Fruit fly (Drosophila melanogaster): ENCODE data around the gene Irp-1A.

Gene Irp-1A

dm6 chr3R:22727857-22728256 lies 3.5 kb upstream of the Irp-1A start (continued):
- TF ChIP-seq CG16779 (tag; optimal IDR thresholded peaks at IDR 0.05) (no peak), CG32006 (GFP tag; optimal IDR thresholded peaks at IDR 0.05) (peak; percentile 72), Ets21C (GFP tag; optimal IDR thresholded peaks at IDR 0.05) (no peak), CG8119 (GFP tag; IDR thresholded peaks at IDR 0.05) (no peak), CG3032 (tag; optimal IDR thresholded peaks at IDR 0.05) (no peak)

dm6 chr3R:22727456-22727833 lies 3.1 kb upstream of the Irp-1A start:
- TF ChIP-seq CG6854 (GFP tag; optimal IDR thresholded peaks at IDR 0.05) (no peak), CG15336 (GFP tag; IDR thresholded peaks at IDR 0.05) (no peak), CG10669 (GFP tag; optimal IDR thresholded peaks at IDR 0.05) (no peak), Gug (GFP tag; IDR thresholded peaks at IDR 0.05) (no peak), CG3032 (tag; optimal IDR thresholded peaks at IDR 0.05) (no peak), CG4318 (GFP tag; optimal IDR thresholded peaks at IDR 0.05) (no peak), Smox (GFP tag; optimal IDR thresholded peaks at IDR 0.05) (no peak), Met (GFP tag; optimal IDR thresholded peaks at IDR 0.05) (no peak), CG1621 (tag; optimal IDR thresholded peaks at IDR 0.05) (no peak), Eip75B (GFP tag; optimal IDR thresholded peaks at IDR 0.05) (no peak), pdm3 (GFP tag; optimal IDR thresholded peaks at IDR 0.05) (no peak), Hr38 (GFP tag; optimal IDR thresholded peaks at IDR 0.05) (no peak)

dm6 chr3R:22726771-22727455 lies 2.5 kb upstream of the Irp-1A start, which contains the start of gene CG45049:
Gene CG45049 (plus strand): TSS chr3R:22726967.
- peak; percentile 13 for TF ChIP-seq CG3919 (GFP tag; optimal IDR thresholded peaks at IDR 0.05)
- TF ChIP-seq fkh (GFP tag; optimal IDR thresholded peaks at IDR 0.05): peak; percentile 63
- TF ChIP-seq Hr39 (GFP tag; optimal IDR thresholded peaks at IDR 0.05): peak; percentile 31
- TF ChIP-seq topi (GFP tag; optimal IDR thresholded peaks at IDR 0.05): peak; percentile 13
- peak; percentile 34 for TF ChIP-seq CG10631 (GFP tag; optimal IDR thresholded peaks at IDR 0.05)
- TF ChIP-seq Hr4 (GFP tag; optimal IDR thresholded peaks at IDR 0.05): peak; percentile 4
- no peak for TF ChIP-seq spab (GFP tag; optimal IDR thresholded peaks at IDR 0.05)
- TF ChIP-seq eg (GFP tag; IDR thresholded peaks at IDR 0.05): no peak
- no peak for TF ChIP-seq CG3032 (tag; optimal IDR thresholded peaks at IDR 0.05)
- TF ChIP-seq CG6792 (GFP tag; optimal IDR thresholded peaks at IDR 0.05): no peak
- peak; percentile 39 for TF ChIP-seq Met (GFP tag; optimal IDR thresholded peaks at IDR 0.05)
- TF ChIP-seq Ets21C (GFP tag; optimal IDR thresholded peaks at IDR 0.05): peak; percentile 9
- TF ChIP-seq CG16779 (tag; optimal IDR thresholded peaks at IDR 0.05): peak; percentile 2
- TF ChIP-seq lz (GFP tag; optimal IDR thresholded peaks at IDR 0.05): peak; percentile 26
- TF ChIP-seq Eip78C (GFP tag): peak; percentile 35

dm6 chr3R:22726031-22726770 lies 1.8 kb upstream of the Irp-1A start, which contains the start of gene RNF220:
Gene RNF220 (minus strand): TSS chr3R:22726414.
- TF ChIP-seq dac (GFP tag; optimal IDR thresholded peaks at IDR 0.05) (no peak), vri (GFP tag; optimal IDR thresholded peaks at IDR 0.05) (no peak), Hr39 (GFP tag; optimal IDR thresholded peaks at IDR 0.05) (no peak), CG11902 (GFP tag; optimal IDR thresholded peaks at IDR 0.05) (no peak), topi (GFP tag; optimal IDR thresholded peaks at IDR 0.05) (no peak), CG34406 (GFP tag; optimal IDR thresholded peaks at IDR 0.05) (peak; percentile 12), CG3032 (tag; optimal IDR thresholded peaks at IDR 0.05) (peak; percentile 15), Lpt (GFP tag; optimal IDR thresholded peaks at IDR 0.05) (no peak), spab (GFP tag; optimal IDR thresholded peaks at IDR 0.05) (no peak), CG4318 (GFP tag; optimal IDR thresholded peaks at IDR 0.05) (peak; percentile 20), acj6 (GFP tag; optimal IDR thresholded peaks at IDR 0.05) (peak; percentile 48), Ets21C (GFP tag; optimal IDR thresholded peaks at IDR 0.05) (no peak), net (GFP tag; optimal IDR thresholded peaks at IDR 0.05) (peak; percentile 50), CG32006 (GFP tag; optimal IDR thresholded peaks at IDR 0.05) (peak; percentile 48), ss (GFP tag; optimal IDR thresholded peaks at IDR 0.05) (no peak), salr (GFP tag; optimal IDR thresholded peaks at IDR 0.05) (peak in 1 of 2 experiments; percentile 51), Gug (GFP tag; IDR thresholded peaks at IDR 0.05) (no peak), Eip75B (GFP tag; optimal IDR thresholded peaks at IDR 0.05) (no peak), CG8632 (GFP tag; optimal IDR thresholded peaks at IDR 0.05) (peak; percentile 23), CG3919 (GFP tag; optimal IDR thresholded peaks at IDR 0.05) (no peak), lz (GFP tag; optimal IDR thresholded peaks at IDR 0.05) (no peak), CG31627 (GFP tag; optimal IDR thresholded peaks at IDR 0.05) (no peak), dsx (GFP tag; optimal IDR thresholded peaks at IDR 0.05; ENCODE audit: poor library complexity, severe bottlenecking) (no peak), Eip78C (GFP tag) (peak; percentile 64), fd85E (GFP tag; optimal IDR thresholded peaks at IDR 0.05) (no peak), CG10631 (GFP tag; optimal IDR thresholded peaks at IDR 0.05) (no peak), Sox14 (GFP tag; optimal IDR thresholded peaks at IDR 0.05) (no peak), cyc (GFP tag; optimal IDR thresholded peaks at IDR 0.05) (no peak)
